Fruit fly (Drosophila melanogaster) whole organism, prepupa: ENCODE measurements around the gene CG16985.

Source experiments
- CG11294 ChIP-seq: fragments of 200-800 bp; sonication (Bioruptor generic); IDR thresholded peaks from 2 replicates; pipeline ENCODE4 v1.3.6; 2022; ENCODE audit warnings: missing biosample characterization, missing genetic modification characterization
- CG11902 ChIP-seq: fragments of 200-800 bp; sonication (Bioruptor generic); optimal IDR thresholded peaks from 3 replicates; lab custom pipeline; 2016; ENCODE audit warnings: missing biosample characterization, missing genetic modification characterization
- CG15336 ChIP-seq: fragments of 200-800 bp; sonication (Bioruptor generic); IDR thresholded peaks from 2 replicates; pipeline ENCODE4 v1.3.6; 2022; ENCODE audit warnings: missing biosample characterization, missing genetic modification characterization
- CG1621 ChIP-seq: fragments of 200-800 bp; sonication (Bioruptor generic); optimal IDR thresholded peaks from 3 replicates; lab custom pipeline; 2018; ENCODE audit warnings: missing biosample characterization, mild to moderate bottlenecking, missing genetic modification characterization
- CG16779 ChIP-seq: fragments of 200-800 bp; sonication (Bioruptor generic); optimal IDR thresholded peaks from 3 replicates; lab custom pipeline; 2017; ENCODE audit warnings: missing biosample characterization, mild to moderate bottlenecking, missing genetic modification characterization
- CG32006 ChIP-seq: fragments of 200-800 bp; sonication (Bioruptor generic); optimal IDR thresholded peaks from 3 replicates; lab custom pipeline; 2017; ENCODE audit warnings: missing biosample characterization, mild to moderate bottlenecking, missing genetic modification characterization
- CG3919 ChIP-seq: fragments of 200-800 bp; sonication (Bioruptor generic); optimal IDR thresholded peaks from 3 replicates; lab custom pipeline; 2016; ENCODE audit warnings: missing biosample characterization, missing genetic modification characterization
- CG6163 ChIP-seq: fragments of 200-800 bp; sonication (Bioruptor generic); IDR thresholded peaks from 3 replicates; pipeline ENCODE4 v1.3.6; 2022; ENCODE audit warnings: missing biosample characterization, missing genetic modification characterization
- CG6276 ChIP-seq: fragments of 200-800 bp; sonication (Bioruptor generic); optimal IDR thresholded peaks from 2 replicates; lab custom pipeline; 2017; ENCODE audit warnings: missing biosample characterization, mild to moderate bottlenecking, missing genetic modification characterization
- CG6792 ChIP-seq: fragments of 200-800 bp; sonication (Bioruptor generic); optimal IDR thresholded peaks from 3 replicates; lab custom pipeline; 2016; ENCODE audit warnings: missing biosample characterization, missing genetic modification characterization
- CG6808 ChIP-seq: fragments of 200-800 bp; sonication (Bioruptor generic); optimal IDR thresholded peaks from 3 replicates; lab custom pipeline; 2017; ENCODE audit warnings: missing biosample characterization, missing genetic modification characterization, mild to moderate bottlenecking, moderate library complexity, missing genetic modification reagents
- CG6854 ChIP-seq: fragments of 200-800 bp; sonication (Bioruptor generic); optimal IDR thresholded peaks from 2 replicates; lab custom pipeline; 2017; ENCODE audit warnings: missing biosample characterization, mild to moderate bottlenecking, missing genetic modification characterization
- CG7368 ChIP-seq: fragments of 200-800 bp; sonication (Bioruptor generic); optimal IDR thresholded peaks from 3 replicates; lab custom pipeline; 2016; ENCODE audit warnings: missing biosample characterization, missing genetic modification characterization
- CG8119 ChIP-seq: fragments of 200-800 bp; sonication (Bioruptor generic); IDR thresholded peaks from 3 replicates; pipeline ENCODE4 v1.3.6; 2022; ENCODE audit warnings: missing biosample characterization, missing genetic modification characterization
- CG8319 ChIP-seq: fragments of 200-800 bp; sonication (Bioruptor generic); optimal IDR thresholded peaks from 3 replicates; lab custom pipeline; 2016; ENCODE audit warnings: missing biosample characterization, missing genetic modification characterization
- CG8632 ChIP-seq: fragments of 200-800 bp; sonication (Bioruptor generic); optimal IDR thresholded peaks from 3 replicates; lab custom pipeline; 2016; ENCODE audit warnings: missing biosample characterization, missing genetic modification characterization
- CG9139 ChIP-seq: fragments of 200-800 bp; sonication (Bioruptor generic); optimal IDR thresholded peaks from 3 replicates; lab custom pipeline; 2017; ENCODE audit warnings: missing biosample characterization, mild to moderate bottlenecking, missing genetic modification characterization
- Eip75B ChIP-seq: fragments of 200-800 bp; sonication (Bioruptor generic); optimal IDR thresholded peaks from 3 replicates; lab custom pipeline; 2016; ENCODE audit warnings: missing biosample characterization, missing genetic modification characterization
- Eip78C ChIP-seq: fragments of 200-800 bp; sonication (Bioruptor generic); peaks from one replicate; lab custom pipeline; 2016; ENCODE audit warnings: missing biosample characterization, missing genetic modification characterization
- Eip93F ChIP-seq: fragments of 200-800 bp; sonication (Bioruptor generic); optimal IDR thresholded peaks from 2 replicates; lab custom pipeline; 2016; ENCODE audit warnings: missing biosample characterization, mild to moderate bottlenecking, missing genetic modification characterization
- Ets21C ChIP-seq: fragments of 200-800 bp; sonication (Bioruptor generic); optimal IDR thresholded peaks from 3 replicates; lab custom pipeline; 2016; ENCODE audit warnings: missing biosample characterization, missing genetic modification characterization
- Ets96B ChIP-seq: fragments of 200-800 bp; optimal IDR thresholded peaks from 2 replicates; lab custom pipeline; 2019; ENCODE audit warnings: missing biosample characterization, mild to moderate bottlenecking, missing genetic modification characterization, moderate library complexity
- Hr38 ChIP-seq: sonication (Bioruptor generic); optimal IDR thresholded peaks from 2 replicates; lab custom pipeline; 2016; ENCODE audit warnings: missing biosample characterization, missing genetic modification characterization
- Hr39 ChIP-seq: fragments of 200-800 bp; sonication (Bioruptor generic); optimal IDR thresholded peaks from 2 replicates; lab custom pipeline; 2016; ENCODE audit warnings: missing biosample characterization, missing genetic modification characterization
- Hr4 ChIP-seq: fragments of 200-800 bp; sonication (Bioruptor generic); optimal IDR thresholded peaks from 3 replicates; lab custom pipeline; 2016; ENCODE audit warnings: missing biosample characterization, missing genetic modification characterization
- Lpt ChIP-seq: fragments of 200-800 bp; sonication (Bioruptor generic); optimal IDR thresholded peaks from 3 replicates; lab custom pipeline; 2016; ENCODE audit warnings: missing biosample characterization, missing genetic modification characterization
- Met ChIP-seq: fragments of 200-800 bp; sonication (Bioruptor generic); optimal IDR thresholded peaks from 3 replicates; lab custom pipeline; 2016; ENCODE audit warnings: missing biosample characterization, missing genetic modification characterization
- Smox ChIP-seq: fragments of 200-800 bp; sonication (Bioruptor generic); optimal IDR thresholded peaks from 3 replicates; lab custom pipeline; 2016; ENCODE audit warnings: missing biosample characterization, missing genetic modification characterization
- Sox102F ChIP-seq: fragments of 200-800 bp; sonication (Bioruptor generic); optimal IDR thresholded peaks from 2 replicates; lab custom pipeline; 2016; ENCODE audit warnings: missing biosample characterization, mild to moderate bottlenecking, missing genetic modification characterization
- Sox14 ChIP-seq: fragments of 200-800 bp; sonication (Bioruptor generic); optimal IDR thresholded peaks from 3 replicates; lab custom pipeline; 2016; ENCODE audit warnings: missing biosample characterization, missing genetic modification characterization
- Sox15 ChIP-seq: fragments of 200-800 bp; sonication (Bioruptor generic); optimal IDR thresholded peaks from 3 replicates; lab custom pipeline; 2016; ENCODE audit warnings: missing biosample characterization, missing genetic modification characterization
- acj6 ChIP-seq: fragments of 200-800 bp; sonication (Bioruptor generic); optimal IDR thresholded peaks from 3 replicates; lab custom pipeline; 2016; ENCODE audit warnings: missing biosample characterization, missing genetic modification characterization
- dsx ChIP-seq: fragments of 200-800 bp; optimal IDR thresholded peaks from 3 replicates; lab custom pipeline; 2019; ENCODE audit warnings: missing biosample characterization, mild to moderate bottlenecking, missing genetic modification characterization, moderate library complexity; ENCODE audit not compliant: poor library complexity, severe bottlenecking
- eg ChIP-seq: fragments of 200-800 bp; sonication (Bioruptor generic); IDR thresholded peaks from 3 replicates; pipeline ENCODE4 v1.3.6; 2022; ENCODE audit warnings: missing biosample characterization, missing genetic modification characterization
- esn ChIP-seq: fragments of 200-800 bp; sonication (Bioruptor generic); optimal IDR thresholded peaks from 2 replicates; lab custom pipeline; 2016; ENCODE audit warnings: missing biosample characterization, mild to moderate bottlenecking, missing genetic modification characterization, moderate library complexity
- fd59A ChIP-seq: fragments of 200-800 bp; sonication (Bioruptor generic); optimal IDR thresholded peaks from 2 replicates; lab custom pipeline; 2017; ENCODE audit warnings: missing biosample characterization, mild to moderate bottlenecking, missing genetic modification characterization, missing genetic modification reagents
- fkh ChIP-seq: fragments of 200-800 bp; sonication (Bioruptor generic); optimal IDR thresholded peaks from 3 replicates; lab custom pipeline; 2017; ENCODE audit warnings: missing biosample characterization, mild to moderate bottlenecking, missing genetic modification characterization, moderate library complexity
- lz ChIP-seq: fragments of 200-800 bp; sonication (Bioruptor generic); optimal IDR thresholded peaks from 3 replicates; lab custom pipeline; 2016; ENCODE audit warnings: missing biosample characterization, missing genetic modification characterization
- net ChIP-seq: fragments of 200-800 bp; sonication (Bioruptor generic); optimal IDR thresholded peaks from 3 replicates; lab custom pipeline; 2016; ENCODE audit warnings: missing biosample characterization, missing genetic modification characterization
- salr ChIP-seq, 2 experiments: fragments of 200-800 bp; sonication (Bioruptor generic); optimal IDR thresholded peaks; 3 replicates each; lab custom pipeline; 2016 to 2018; ENCODE audit warnings: missing biosample characterization in 2 of 2, missing genetic modification characterization in 2 of 2, mild to moderate bottlenecking in 1 of 2
- spab ChIP-seq: fragments of 200-800 bp; sonication (Bioruptor generic); optimal IDR thresholded peaks from 2 replicates; lab custom pipeline; 2017; ENCODE audit warnings: missing biosample characterization, mild to moderate bottlenecking, missing genetic modification characterization, missing genetic modification reagents
- ss ChIP-seq, 2 experiments: fragments of 200-800 bp; sonication (Bioruptor generic); optimal IDR thresholded peaks; 2 replicates in 1 of 2; 3 replicates in 1 of 2; lab custom pipeline; 2017 to 2018; ENCODE audit warnings: mild to moderate bottlenecking in 2 of 2, missing biosample characterization in 2 of 2, missing genetic modification characterization in 2 of 2, moderate library complexity in 1 of 2
- svp ChIP-seq: fragments of 200-800 bp; sonication (Bioruptor generic); peaks from one replicate; lab custom pipeline; 2016; ENCODE audit warnings: missing biosample characterization, missing genetic modification characterization
- vri ChIP-seq: fragments of 200-800 bp; sonication (Bioruptor generic); optimal IDR thresholded peaks from 3 replicates; lab custom pipeline; 2016; ENCODE audit warnings: missing biosample characterization, mild to moderate bottlenecking, missing genetic modification characterization

Gene CG16985

DNA sequence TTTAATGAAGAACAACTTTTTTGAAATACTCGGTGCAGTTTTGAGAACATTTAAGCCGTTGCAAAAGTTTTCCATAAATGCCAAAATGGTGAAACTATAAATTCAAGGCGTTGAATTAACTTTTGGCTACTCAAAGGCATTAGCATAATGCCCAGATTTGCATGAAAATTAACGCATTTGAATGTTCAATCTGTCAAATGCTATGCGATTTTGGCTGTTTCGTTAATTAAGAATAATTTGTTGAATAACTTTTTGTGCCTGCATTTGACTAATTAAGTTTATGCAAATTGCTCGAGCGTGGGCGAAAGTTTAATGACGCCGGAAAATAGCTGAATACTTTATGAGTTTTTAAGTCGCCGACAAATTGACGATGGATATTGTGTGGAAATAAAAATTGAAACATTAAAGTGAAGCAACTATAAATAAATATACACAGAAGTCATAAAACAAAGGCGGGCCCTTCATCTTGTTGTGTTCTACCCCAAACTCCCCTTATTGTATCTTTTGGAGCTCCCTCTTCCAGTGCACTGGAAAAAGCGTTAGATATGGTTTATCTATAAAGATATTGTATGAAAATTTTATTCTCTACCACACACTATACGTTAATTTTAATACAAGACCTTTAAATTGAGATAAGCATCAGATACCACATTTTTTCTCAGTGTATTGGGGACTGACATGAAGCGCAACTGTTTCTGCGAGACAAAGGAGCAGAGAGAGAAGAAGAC lies 46.8 kb upstream of the CG16985 start (continued):
- TF ChIP-seq lz (GFP tag; lab: Kevin White, UChicago): peak; percentile 95
- peak; percentile 97 for TF ChIP-seq svp
- peak; percentile 71 for TF ChIP-seq CG6276 (GFP tag; lab: Kevin White, UChicago)
- peak; percentile 93 for TF ChIP-seq Eip75B (GFP tag; lab: Kevin White, UChicago)
- TF ChIP-seq CG8632: peak; percentile 97
- peak; percentile 67 for TF ChIP-seq CG8119 (GFP tag; lab: Robert Waterston, UW)
- TF ChIP-seq Sox14 (GFP tag; lab: Kevin White, UChicago): peak; percentile 98
- peak; percentile 96 for TF ChIP-seq CG6163
- TF ChIP-seq Eip78C: peak; percentile 99
- TF ChIP-seq fd59A (GFP tag; lab: Kevin White, UChicago): peak; percentile 90
- TF ChIP-seq acj6: peak; percentile 92
- peak; percentile 94 for TF ChIP-seq Smox (GFP tag; lab: Kevin White, UChicago)
- peak; percentile 92 for TF ChIP-seq CG11902
- TF ChIP-seq Hr39: peak; percentile 95
- TF ChIP-seq CG6808 (GFP tag; lab: Kevin White, UChicago): peak; percentile 91
- peak; percentile 90 for TF ChIP-seq CG16779 (tag; lab: Kevin White, UChicago)
- peak; percentile 97 for TF ChIP-seq dsx (GFP tag; lab: Kevin White, UChicago)
- TF ChIP-seq CG15336: peak; percentile 77
- peak; percentile 19; the same call in 1 of the 2 replicates for TF ChIP-seq CG11294 (GFP tag; lab: Robert Waterston, UW)
- TF ChIP-seq Sox102F (GFP tag; lab: Kevin White, UChicago): peak; percentile 96
- TF ChIP-seq vri: peak; percentile 77
- peak; percentile 95 for TF ChIP-seq Met (GFP tag; lab: Kevin White, UChicago)
- TF ChIP-seq Sox15 (GFP tag; lab: Kevin White, UChicago): peak; percentile 92
- TF ChIP-seq CG3919 (GFP tag; lab: Kevin White, UChicago): peak; percentile 96
- TF ChIP-seq Hr4 (GFP tag; lab: Kevin White, UChicago): peak; percentile 79
- peak; percentile 91 for TF ChIP-seq CG8319 (GFP tag; lab: Kevin White, UChicago)
- peak; percentile 91 for TF ChIP-seq Eip93F (GFP tag; lab: Kevin White, UChicago)

dm6 chr3L:2552844-2553839 lies 46.0 kb upstream of the CG16985 start:
- TF ChIP-seq esn (GFP tag; lab: Kevin White, UChicago) (no peak), CG3919 (GFP tag; lab: Kevin White, UChicago) (no peak), spab (GFP tag; lab: Kevin White, UChicago) (peak; percentile 1), CG9139 (GFP tag; lab: Kevin White, UChicago) (peak; percentile 82), Hr38 (no peak), CG1621 (tag; lab: Kevin White, UChicago) (peak; percentile 65), dsx (GFP tag; lab: Kevin White, UChicago) (peak; percentile 53), lz (GFP tag; lab: Kevin White, UChicago) (no peak), CG7368 (GFP tag; lab: Kevin White, UChicago) (no peak), Lpt (GFP tag; lab: Kevin White, UChicago) (peak; percentile 70), Smox (GFP tag; lab: Kevin White, UChicago) (no peak), Eip93F (GFP tag; lab: Kevin White, UChicago) (no peak), acj6 (no peak), CG8119 (GFP tag; lab: Robert Waterston, UW) (peak; percentile 78), CG11902 (no peak), ss (GFP tag; optimal IDR thresholded peaks at IDR 0.05; lab: Kevin White, UChicago) (peak; percentile 57 to 71), vri (peak; percentile 49), CG6163 (peak; percentile 90), CG8319 (GFP tag; lab: Kevin White, UChicago) (no peak), CG11294 (GFP tag; lab: Robert Waterston, UW) (no peak; the same call in 1 of the 2 replicates), CG32006 (GFP tag; lab: Kevin White, UChicago) (no peak), fkh (GFP tag; lab: Kevin White, UChicago) (no peak), CG8632 (no peak), Ets21C (GFP tag; lab: Kevin White, UChicago) (no peak), salr (GFP tag; optimal IDR thresholded peaks at IDR 0.05; lab: Kevin White, UChicago) (peak in 1 of 2 experiments; percentile 47), Hr4 (GFP tag; lab: Kevin White, UChicago) (no peak), Met (GFP tag; lab: Kevin White, UChicago) (peak; percentile 9), CG6854 (peak; percentile 41), CG6792 (GFP tag; lab: Kevin White, UChicago) (no peak), net (GFP tag; lab: Kevin White, UChicago) (peak; percentile 50), eg (peak; percentile 88), Ets96B (peak; percentile 65)
